Worm (Caenorhabditis elegans) whole organism, early embryonic: Measurements from ENCODE around the gene ceh-74.

Experiments used
- B0310.2 ChIP-seq: sonication (generic microtip); optimal IDR thresholded peaks from 2 replicates; lab custom pipeline; 2016; ENCODE audit warnings: mild to moderate bottlenecking, missing genetic modification characterization, missing compliant biosample characterization
- F13C5.2 ChIP-seq: sonication (generic microtip); optimal IDR thresholded peaks from 2 replicates; lab custom pipeline; 2017; ENCODE audit warnings: mild to moderate bottlenecking, missing genetic modification characterization, inconsistent platforms, missing compliant biosample characterization
- aly-1 ChIP-seq: sonication (generic microtip); optimal IDR thresholded peaks from 2 replicates; lab custom pipeline; 2016; ENCODE audit warnings: missing genetic modification characterization, missing compliant biosample characterization
- ama-1 ChIP-seq: fragments of 150-350 bp; optimal IDR thresholded peaks from 2 replicates; lab custom pipeline; 2014
- ceh-13 ChIP-seq: fragments of 200-800 bp; sonication (Bioruptor generic); optimal IDR thresholded peaks from 2 replicates; lab custom pipeline; 2018; ENCODE audit warnings: mild to moderate bottlenecking, missing genetic modification characterization, missing compliant biosample characterization
- ceh-36 ChIP-seq: sonication (generic microtip); optimal IDR thresholded peaks from 2 replicates; lab custom pipeline; 2016; ENCODE audit warnings: missing genetic modification characterization, inconsistent platforms, missing compliant biosample characterization
- ets-7 ChIP-seq: sonication (generic microtip); optimal IDR thresholded peaks from 2 replicates; lab custom pipeline; 2016; ENCODE audit warnings: missing genotype, missing genetic modification characterization, missing compliant biosample characterization
- flt-1 ChIP-seq: fragments of 200-800 bp; sonication (Bioruptor generic); IDR thresholded peaks from 2 replicates; pipeline ENCODE4 v1.3.6; 2022; ENCODE audit warnings: missing genetic modification characterization, missing compliant biosample characterization
- hmbx-1 ChIP-seq: sonication (generic microtip); optimal IDR thresholded peaks from 2 replicates; lab custom pipeline; 2016; ENCODE audit warnings: mild to moderate bottlenecking, missing genetic modification characterization, missing compliant biosample characterization
- hmg-4 ChIP-seq: fragments of 200-800 bp; sonication (Bioruptor generic); optimal IDR thresholded peaks from 2 replicates; lab custom pipeline; 2018; ENCODE audit warnings: mild to moderate bottlenecking, missing genetic modification characterization, missing compliant biosample characterization
- hnd-1 ChIP-seq: sonication (generic microtip); optimal IDR thresholded peaks from 2 replicates; lab custom pipeline; 2016; ENCODE audit warnings: missing genetic modification characterization, missing compliant biosample characterization
- pes-1 ChIP-seq: fragments of 200-800 bp; sonication (Bioruptor generic); IDR thresholded peaks from 2 replicates; pipeline ENCODE4 v1.3.6; 2022; ENCODE audit warnings: missing genetic modification reagents, missing genetic modification characterization, missing compliant biosample characterization
- scrt-1 ChIP-seq: fragments of 200-800 bp; sonication (Bioruptor generic); IDR thresholded peaks from 2 replicates; pipeline ENCODE4 v1.3.6; 2022; ENCODE audit warnings: missing genetic modification characterization, missing compliant biosample characterization
- sea-1 ChIP-seq: fragments of 200-800 bp; sonication (Bioruptor generic); conservative IDR thresholded peaks from 2 replicates; pipeline ENCODE4 v1.3.6; 2022; ENCODE audit warnings: missing genetic modification characterization, missing compliant biosample characterization
- tbx-11 ChIP-seq: fragments of 200-800 bp; sonication (Bioruptor generic); IDR thresholded peaks from 2 replicates; pipeline ENCODE4 v1.3.6; 2022; ENCODE audit warnings: missing genetic modification characterization, missing compliant biosample characterization
- tbx-37 ChIP-seq: fragments of 200-800 bp; sonication (Bioruptor generic); conservative IDR thresholded peaks from 2 replicates; pipeline ENCODE4 v1.3.6; 2022; ENCODE audit warnings: missing genetic modification reagents, missing genetic modification characterization, missing compliant biosample characterization
- tra-4 ChIP-seq: sonication (generic microtip); optimal IDR thresholded peaks from 2 replicates; lab custom pipeline; 2017; ENCODE audit warnings: missing genetic modification characterization, missing compliant biosample characterization

Gene ceh-74

DNA sequence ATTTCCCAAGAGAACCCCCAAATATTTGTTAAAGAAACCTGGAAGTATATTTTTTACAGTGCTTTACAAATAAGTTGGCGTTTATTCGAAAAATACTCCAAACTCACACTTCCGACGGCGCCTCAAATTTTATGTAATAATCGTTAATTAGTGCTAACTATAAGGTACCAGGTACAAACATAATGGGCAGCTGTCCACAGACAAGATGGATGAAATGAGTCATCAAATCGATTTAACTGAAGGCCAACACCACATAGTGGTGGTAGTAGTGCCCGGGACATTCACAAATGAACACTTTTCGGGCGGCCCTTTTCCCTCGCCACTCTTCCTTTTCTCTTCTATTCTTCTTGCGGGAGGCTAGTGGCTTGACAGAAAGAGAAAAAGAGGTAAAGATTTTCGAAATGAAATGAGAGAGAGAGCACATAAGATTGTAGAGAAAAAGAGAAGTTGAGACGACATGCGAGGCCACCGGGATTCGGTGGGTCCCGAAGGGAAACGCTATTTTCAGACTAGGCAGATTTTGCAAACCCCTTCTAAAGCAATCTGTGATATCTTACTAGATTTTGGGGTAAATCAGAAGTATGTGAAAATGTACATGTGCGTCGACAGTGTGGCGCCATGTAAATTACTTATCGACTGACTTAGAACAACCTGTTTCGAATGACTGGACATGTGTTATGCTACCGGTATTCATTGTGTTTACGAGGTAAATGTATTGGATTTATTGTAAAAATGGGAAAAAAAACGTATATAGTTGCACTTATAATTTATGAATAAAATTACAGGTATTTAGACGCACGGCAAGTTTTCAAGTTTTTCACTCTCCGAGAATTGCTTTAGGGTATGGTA is 38.4 kb upstream of the ceh-74 start:
- no peak for TF ChIP-seq tra-4 (tag; lab: Kevin White, UChicago)
- TF ChIP-seq tbx-11 (GFP tag; lab: Robert Waterston, UW) = no peak
- TF ChIP-seq sea-1 (GFP tag; lab: Robert Waterston, UW) = no peak
- TF ChIP-seq F13C5.2 (tag; lab: Kevin White, UChicago) = peak; percentile 34
- no peak for TF ChIP-seq tbx-37
- TF ChIP-seq ceh-36 (tag; lab: Kevin White, UChicago) = no peak
- TF ChIP-seq scrt-1 (GFP tag; lab: Robert Waterston, UW) = no peak
- TF ChIP-seq hmg-4 (GFP tag; lab: Kevin White, UChicago) = peak; percentile 69
- no peak for TF ChIP-seq B0310.2
- no peak for TF ChIP-seq ceh-13

ce11 chrV:14140733-14141132 is 37.1 kb upstream of the ceh-74 start:
- no peak for TF ChIP-seq tbx-11 (GFP tag; lab: Robert Waterston, UW)
- no peak for TF ChIP-seq F13C5.2 (tag; lab: Kevin White, UChicago)
- TF ChIP-seq B0310.2 = no peak
- no peak for TF ChIP-seq aly-1 (tag; lab: Kevin White, UChicago)
- TF ChIP-seq flt-1 (GFP tag; lab: Robert Waterston, UW) = no peak
- no peak for TF ChIP-seq ama-1
- no peak for TF ChIP-seq ets-7 (tag; lab: Kevin White, UChicago)
- TF ChIP-seq pes-1 = no peak
- TF ChIP-seq ceh-36 (tag; lab: Kevin White, UChicago) = no peak
- no peak for TF ChIP-seq tra-4 (tag; lab: Kevin White, UChicago)
- no peak for TF ChIP-seq sea-1 (GFP tag; lab: Robert Waterston, UW)
- no peak for TF ChIP-seq ceh-13
- no peak for TF ChIP-seq tbx-37
- TF ChIP-seq hnd-1 (tag; lab: Kevin White, UChicago) = no peak
- no peak for TF ChIP-seq scrt-1 (GFP tag; lab: Robert Waterston, UW)
- no peak for TF ChIP-seq hmbx-1 (tag; lab: Kevin White, UChicago)
- no peak for TF ChIP-seq hmg-4 (GFP tag; lab: Kevin White, UChicago)

- TF ChIP-seq ets-7 (tag; lab: Kevin White, UChicago) = no peak
Observed at ce11 chrV:14141846-14142245, 36.0 kb upstream of the ceh-74 start.

- no peak for TF ChIP-seq pes-1
- no peak for TF ChIP-seq sea-1 (GFP tag; lab: Robert Waterston, UW)
Observed at ce11 chrV:14143634-14144033, 34.2 kb upstream of the ceh-74 start.

DNA sequence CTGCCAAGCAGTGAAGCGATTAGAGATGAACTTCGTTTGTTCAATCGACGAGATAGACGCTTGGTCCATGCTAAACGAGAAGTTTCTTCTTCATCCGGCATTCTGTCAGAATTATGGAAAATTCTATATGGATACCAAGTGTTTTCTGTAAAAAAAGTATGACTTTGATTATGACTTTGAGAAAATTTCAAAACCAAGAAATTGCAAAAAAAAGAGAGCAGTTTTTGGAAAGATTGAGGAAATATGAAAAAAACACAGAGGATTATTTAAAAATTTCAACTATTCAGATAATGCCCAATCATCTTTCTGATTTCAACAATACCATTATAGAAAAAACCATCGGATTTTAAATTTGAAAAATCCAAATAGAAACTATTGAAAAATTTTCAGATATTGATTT is 32.6 kb upstream of the ceh-74 start, which contains the start of gene par-1:
par-1 (minus strand) TSS at position 101 of the 400 bp plus-strand sequence.
- TF ChIP-seq ceh-13 (no peak), pes-1 (no peak)

- TF ChIP-seq sea-1 (GFP tag; lab: Robert Waterston, UW) (no peak), ets-7 (tag; lab: Kevin White, UChicago) (no peak), tbx-11 (GFP tag; lab: Robert Waterston, UW) (no peak), F13C5.2 (tag; lab: Kevin White, UChicago) (no peak), ceh-36 (tag; lab: Kevin White, UChicago) (no peak), tbx-37 (no peak), pes-1 (no peak), hmg-4 (GFP tag; lab: Kevin White, UChicago) (no peak)
Observed at ce11 chrV:14146199-14146598, 31.7 kb upstream of the ceh-74 start, which contains the start of gene acs-10. TSS of gene acs-10 (plus strand) at chrV:14146499.

ce11 chrV:14147114-14147513 is 30.8 kb upstream of the ceh-74 start:
- TF ChIP-seq aly-1 (tag; lab: Kevin White, UChicago) = no peak
- TF ChIP-seq F13C5.2 (tag; lab: Kevin White, UChicago) = no peak
- TF ChIP-seq ets-7 (tag; lab: Kevin White, UChicago) = no peak

- TF ChIP-seq ceh-36 (tag; lab: Kevin White, UChicago) = no peak
- TF ChIP-seq hmbx-1 (tag; lab: Kevin White, UChicago) = no peak
- TF ChIP-seq tbx-37 = no peak
- TF ChIP-seq hnd-1 (tag; lab: Kevin White, UChicago) = no peak
- TF ChIP-seq hmg-4 (GFP tag; lab: Kevin White, UChicago) = no peak
- TF ChIP-seq aly-1 (tag; lab: Kevin White, UChicago) = no peak
- no peak for TF ChIP-seq pes-1
- TF ChIP-seq sea-1 (GFP tag; lab: Robert Waterston, UW) = no peak
- no peak for TF ChIP-seq F13C5.2 (tag; lab: Kevin White, UChicago)
- no peak for TF ChIP-seq ets-7 (tag; lab: Kevin White, UChicago)
- no peak for TF ChIP-seq B0310.2
- TF ChIP-seq tbx-11 (GFP tag; lab: Robert Waterston, UW) = no peak
- TF ChIP-seq ama-1 = no peak
- no peak for TF ChIP-seq ceh-13
- no peak for TF ChIP-seq scrt-1 (GFP tag; lab: Robert Waterston, UW)
Observed at ce11 chrV:14149125-14149524, 28.8 kb upstream of the ceh-74 start.
